Fruit fly (Drosophila melanogaster) whole organism, prepupa: Measurements from ENCODE around the gene CG18666.
A peak's percentile ranks its signal among the peaks of the same experiment; 100 is the strongest.

Experiments
- Blimp-1 ChIP-seq: fragments of 200-800 bp; sonication (Bioruptor generic); optimal IDR thresholded peaks from 3 replicates; lab custom pipeline; 2017; ENCODE audit warnings: missing biosample characterization, missing genetic modification characterization, mild to moderate bottlenecking, moderate library complexity, missing genetic modification reagents
- CG10631 ChIP-seq: fragments of 200-800 bp; sonication (Bioruptor generic); optimal IDR thresholded peaks from 2 replicates; lab custom pipeline; 2016; ENCODE audit warnings: missing biosample characterization, missing genetic modification characterization
- CG10669 ChIP-seq: fragments of 200-800 bp; sonication (Bioruptor generic); optimal IDR thresholded peaks from 3 replicates; lab custom pipeline; 2018; ENCODE audit warnings: missing biosample characterization, mild to moderate bottlenecking, missing genetic modification characterization, moderate library complexity
- CG11294 ChIP-seq: fragments of 200-800 bp; sonication (Bioruptor generic); IDR thresholded peaks from 2 replicates; pipeline ENCODE4 v1.3.6; 2022; ENCODE audit warnings: missing biosample characterization, missing genetic modification characterization
- CG11902 ChIP-seq: fragments of 200-800 bp; sonication (Bioruptor generic); optimal IDR thresholded peaks from 3 replicates; lab custom pipeline; 2016; ENCODE audit warnings: missing biosample characterization, missing genetic modification characterization
- CG15336 ChIP-seq: fragments of 200-800 bp; sonication (Bioruptor generic); IDR thresholded peaks from 2 replicates; pipeline ENCODE4 v1.3.6; 2022; ENCODE audit warnings: missing biosample characterization, missing genetic modification characterization
- CG1621 ChIP-seq: fragments of 200-800 bp; sonication (Bioruptor generic); optimal IDR thresholded peaks from 3 replicates; lab custom pipeline; 2018; ENCODE audit warnings: missing biosample characterization, mild to moderate bottlenecking, missing genetic modification characterization
- CG16779 ChIP-seq: fragments of 200-800 bp; sonication (Bioruptor generic); optimal IDR thresholded peaks from 3 replicates; lab custom pipeline; 2017; ENCODE audit warnings: missing biosample characterization, mild to moderate bottlenecking, missing genetic modification characterization
- CG3032 ChIP-seq: fragments of 200-800 bp; optimal IDR thresholded peaks from 2 replicates; lab custom pipeline; 2019; ENCODE audit warnings: missing biosample characterization, mild to moderate bottlenecking, missing genetic modification characterization, moderate library complexity
- CG31627 ChIP-seq: fragments of 200-800 bp; sonication (Bioruptor generic); optimal IDR thresholded peaks from 3 replicates; lab custom pipeline; 2016; ENCODE audit warnings: missing biosample characterization, missing genetic modification characterization
- CG34406 ChIP-seq: fragments of 200-800 bp; sonication (Bioruptor generic); optimal IDR thresholded peaks from 3 replicates; lab custom pipeline; 2016; ENCODE audit warnings: missing biosample characterization, missing genetic modification characterization
- CG3919 ChIP-seq: fragments of 200-800 bp; sonication (Bioruptor generic); optimal IDR thresholded peaks from 3 replicates; lab custom pipeline; 2016; ENCODE audit warnings: missing biosample characterization, missing genetic modification characterization
- CG6163 ChIP-seq: fragments of 200-800 bp; sonication (Bioruptor generic); IDR thresholded peaks from 3 replicates; pipeline ENCODE4 v1.3.6; 2022; ENCODE audit warnings: missing biosample characterization, missing genetic modification characterization
- CG6276 ChIP-seq: fragments of 200-800 bp; sonication (Bioruptor generic); optimal IDR thresholded peaks from 2 replicates; lab custom pipeline; 2017; ENCODE audit warnings: missing biosample characterization, mild to moderate bottlenecking, missing genetic modification characterization
- CG8119 ChIP-seq: fragments of 200-800 bp; sonication (Bioruptor generic); IDR thresholded peaks from 3 replicates; pipeline ENCODE4 v1.3.6; 2022; ENCODE audit warnings: missing biosample characterization, missing genetic modification characterization
- CG8319 ChIP-seq: fragments of 200-800 bp; sonication (Bioruptor generic); optimal IDR thresholded peaks from 3 replicates; lab custom pipeline; 2016; ENCODE audit warnings: missing biosample characterization, missing genetic modification characterization
- CG8632 ChIP-seq: fragments of 200-800 bp; sonication (Bioruptor generic); optimal IDR thresholded peaks from 3 replicates; lab custom pipeline; 2016; ENCODE audit warnings: missing biosample characterization, missing genetic modification characterization
- CG9139 ChIP-seq: fragments of 200-800 bp; sonication (Bioruptor generic); optimal IDR thresholded peaks from 3 replicates; lab custom pipeline; 2017; ENCODE audit warnings: missing biosample characterization, mild to moderate bottlenecking, missing genetic modification characterization
- Eip75B ChIP-seq: fragments of 200-800 bp; sonication (Bioruptor generic); optimal IDR thresholded peaks from 3 replicates; lab custom pipeline; 2016; ENCODE audit warnings: missing biosample characterization, missing genetic modification characterization
- Eip93F ChIP-seq: fragments of 200-800 bp; sonication (Bioruptor generic); optimal IDR thresholded peaks from 2 replicates; lab custom pipeline; 2016; ENCODE audit warnings: missing biosample characterization, mild to moderate bottlenecking, missing genetic modification characterization
- Ets21C ChIP-seq: fragments of 200-800 bp; sonication (Bioruptor generic); optimal IDR thresholded peaks from 3 replicates; lab custom pipeline; 2016; ENCODE audit warnings: missing biosample characterization, missing genetic modification characterization
- Gug ChIP-seq: fragments of 200-800 bp; sonication (Bioruptor generic); IDR thresholded peaks from 2 replicates; pipeline ENCODE4 v1.3.6; 2022; ENCODE audit warnings: missing biosample characterization, missing genetic modification characterization
- Hr38 ChIP-seq: sonication (Bioruptor generic); optimal IDR thresholded peaks from 2 replicates; lab custom pipeline; 2016; ENCODE audit warnings: missing biosample characterization, missing genetic modification characterization
- Hr39 ChIP-seq: fragments of 200-800 bp; sonication (Bioruptor generic); optimal IDR thresholded peaks from 2 replicates; lab custom pipeline; 2016; ENCODE audit warnings: missing biosample characterization, missing genetic modification characterization
- Hr4 ChIP-seq: fragments of 200-800 bp; sonication (Bioruptor generic); optimal IDR thresholded peaks from 3 replicates; lab custom pipeline; 2016; ENCODE audit warnings: missing biosample characterization, missing genetic modification characterization
- Lpt ChIP-seq: fragments of 200-800 bp; sonication (Bioruptor generic); optimal IDR thresholded peaks from 3 replicates; lab custom pipeline; 2016; ENCODE audit warnings: missing biosample characterization, missing genetic modification characterization
- Met ChIP-seq: fragments of 200-800 bp; sonication (Bioruptor generic); optimal IDR thresholded peaks from 3 replicates; lab custom pipeline; 2016; ENCODE audit warnings: missing biosample characterization, missing genetic modification characterization
- OdsH ChIP-seq: fragments of 200-800 bp; sonication (Bioruptor generic); optimal IDR thresholded peaks from 3 replicates; lab custom pipeline; 2016; ENCODE audit warnings: missing biosample characterization, missing genetic modification characterization
- Sox102F ChIP-seq: fragments of 200-800 bp; sonication (Bioruptor generic); optimal IDR thresholded peaks from 2 replicates; lab custom pipeline; 2016; ENCODE audit warnings: missing biosample characterization, mild to moderate bottlenecking, missing genetic modification characterization
- Sox14 ChIP-seq: fragments of 200-800 bp; sonication (Bioruptor generic); optimal IDR thresholded peaks from 3 replicates; lab custom pipeline; 2016; ENCODE audit warnings: missing biosample characterization, missing genetic modification characterization
- Sox15 ChIP-seq: fragments of 200-800 bp; sonication (Bioruptor generic); optimal IDR thresholded peaks from 3 replicates; lab custom pipeline; 2016; ENCODE audit warnings: missing biosample characterization, missing genetic modification characterization
- achi ChIP-seq: fragments of 200-800 bp; sonication (Bioruptor generic); optimal IDR thresholded peaks from 3 replicates; lab custom pipeline; 2016; ENCODE audit warnings: missing biosample characterization, missing genetic modification characterization
- acj6 ChIP-seq: fragments of 200-800 bp; sonication (Bioruptor generic); optimal IDR thresholded peaks from 3 replicates; lab custom pipeline; 2016; ENCODE audit warnings: missing biosample characterization, missing genetic modification characterization
- cyc ChIP-seq: fragments of 200-800 bp; sonication (Bioruptor generic); optimal IDR thresholded peaks from 3 replicates; lab custom pipeline; 2016; ENCODE audit warnings: missing biosample characterization, missing genetic modification characterization
- dsx ChIP-seq: fragments of 200-800 bp; optimal IDR thresholded peaks from 3 replicates; lab custom pipeline; 2019; ENCODE audit warnings: missing biosample characterization, mild to moderate bottlenecking, missing genetic modification characterization, moderate library complexity; ENCODE audit not compliant: poor library complexity, severe bottlenecking
- eg ChIP-seq: fragments of 200-800 bp; sonication (Bioruptor generic); IDR thresholded peaks from 3 replicates; pipeline ENCODE4 v1.3.6; 2022; ENCODE audit warnings: missing biosample characterization, missing genetic modification characterization
- fd85E ChIP-seq: fragments of 200-800 bp; sonication (Bioruptor generic); optimal IDR thresholded peaks from 3 replicates; lab custom pipeline; 2016; ENCODE audit warnings: missing biosample characterization, missing genetic modification characterization
- fkh ChIP-seq: fragments of 200-800 bp; sonication (Bioruptor generic); optimal IDR thresholded peaks from 3 replicates; lab custom pipeline; 2017; ENCODE audit warnings: missing biosample characterization, mild to moderate bottlenecking, missing genetic modification characterization, moderate library complexity
- lz ChIP-seq: fragments of 200-800 bp; sonication (Bioruptor generic); optimal IDR thresholded peaks from 3 replicates; lab custom pipeline; 2016; ENCODE audit warnings: missing biosample characterization, missing genetic modification characterization
- net ChIP-seq: fragments of 200-800 bp; sonication (Bioruptor generic); optimal IDR thresholded peaks from 3 replicates; lab custom pipeline; 2016; ENCODE audit warnings: missing biosample characterization, missing genetic modification characterization
- pdm3 ChIP-seq: fragments of 200-800 bp; sonication (Bioruptor generic); optimal IDR thresholded peaks from 3 replicates; lab custom pipeline; 2016; ENCODE audit warnings: missing biosample characterization, missing genetic modification characterization
- spab ChIP-seq: fragments of 200-800 bp; sonication (Bioruptor generic); optimal IDR thresholded peaks from 2 replicates; lab custom pipeline; 2017; ENCODE audit warnings: missing biosample characterization, mild to moderate bottlenecking, missing genetic modification characterization, missing genetic modification reagents
- ss ChIP-seq, 2 experiments: fragments of 200-800 bp; sonication (Bioruptor generic); optimal IDR thresholded peaks; 2 replicates in 1 of 2; 3 replicates in 1 of 2; lab custom pipeline; 2017 to 2018; ENCODE audit warnings: mild to moderate bottlenecking in 2 of 2, missing biosample characterization in 2 of 2, missing genetic modification characterization in 2 of 2, moderate library complexity in 1 of 2
- topi ChIP-seq: fragments of 200-800 bp; sonication (Bioruptor generic); optimal IDR thresholded peaks from 3 replicates; lab custom pipeline; 2016; ENCODE audit warnings: missing biosample characterization, missing genetic modification characterization
- vri ChIP-seq: fragments of 200-800 bp; sonication (Bioruptor generic); optimal IDR thresholded peaks from 3 replicates; lab custom pipeline; 2016; ENCODE audit warnings: missing biosample characterization, mild to moderate bottlenecking, missing genetic modification characterization

Gene CG18666

DNA sequence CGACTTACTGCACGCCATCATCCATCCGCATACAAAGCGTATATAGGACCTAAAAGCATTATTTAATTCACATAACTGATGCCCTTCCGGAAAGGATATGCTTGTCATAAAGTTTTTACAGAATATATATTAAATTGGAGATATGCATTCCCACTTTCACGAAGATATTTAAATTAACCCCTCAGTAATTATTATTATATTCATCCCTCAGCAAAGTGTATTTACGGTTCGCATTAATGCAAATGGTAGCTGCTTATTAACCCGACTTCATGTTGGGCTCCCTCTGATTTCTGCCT, 17.8 kb downstream of the CG18666 start (continued):
- peak; percentile 31 for TF ChIP-seq CG3919
- no peak for TF ChIP-seq Hr4 (GFP tag; lab: Kevin White, UChicago)
- no peak for TF ChIP-seq Sox14 (GFP tag; lab: Kevin White, UChicago)
- peak; percentile 70 for TF ChIP-seq CG10669 (GFP tag; lab: Kevin White, UChicago)
- TF ChIP-seq net (GFP tag; lab: Kevin White, UChicago) = no peak
- TF ChIP-seq cyc (GFP tag; lab: Kevin White, UChicago) = no peak
- no peak for TF ChIP-seq CG31627
- TF ChIP-seq vri = no peak
- TF ChIP-seq achi (GFP tag; lab: Kevin White, UChicago) = peak; percentile 68
- TF ChIP-seq ss (GFP tag; optimal IDR thresholded peaks at IDR 0.05; lab: Kevin White, UChicago) = peak; percentile 1 to 75
- TF ChIP-seq Sox102F = no peak
- no peak for TF ChIP-seq CG6276 (GFP tag; lab: Kevin White, UChicago)
- TF ChIP-seq OdsH (GFP tag; lab: Kevin White, UChicago) = peak; percentile 46
- no peak for TF ChIP-seq fd85E
- peak; percentile 76 for TF ChIP-seq CG10631 (GFP tag; lab: Kevin White, UChicago)
- peak; percentile 63 for TF ChIP-seq spab (GFP tag; lab: Kevin White, UChicago)
- no peak for TF ChIP-seq Lpt (GFP tag; lab: Kevin White, UChicago)
- TF ChIP-seq CG15336 (GFP tag; lab: Robert Waterston, UW) = peak; percentile 34; the same call in 1 of the 2 replicates
- TF ChIP-seq Hr39 (GFP tag; lab: Kevin White, UChicago) = no peak
- peak; percentile 31 for TF ChIP-seq Sox15 (GFP tag; lab: Kevin White, UChicago)
- TF ChIP-seq CG3032 (tag; lab: Kevin White, UChicago) = peak; percentile 85
- TF ChIP-seq Eip93F (GFP tag; lab: Kevin White, UChicago) = no peak
- peak; percentile 13; the same call in 1 of the 2 replicates for TF ChIP-seq Gug (GFP tag; lab: Robert Waterston, UW)
- TF ChIP-seq Blimp-1 (GFP tag; lab: Kevin White, UChicago) = peak; percentile 41
- no peak for TF ChIP-seq CG8319 (GFP tag; lab: Kevin White, UChicago)
- TF ChIP-seq CG1621 (tag; lab: Kevin White, UChicago) = no peak

DNA sequence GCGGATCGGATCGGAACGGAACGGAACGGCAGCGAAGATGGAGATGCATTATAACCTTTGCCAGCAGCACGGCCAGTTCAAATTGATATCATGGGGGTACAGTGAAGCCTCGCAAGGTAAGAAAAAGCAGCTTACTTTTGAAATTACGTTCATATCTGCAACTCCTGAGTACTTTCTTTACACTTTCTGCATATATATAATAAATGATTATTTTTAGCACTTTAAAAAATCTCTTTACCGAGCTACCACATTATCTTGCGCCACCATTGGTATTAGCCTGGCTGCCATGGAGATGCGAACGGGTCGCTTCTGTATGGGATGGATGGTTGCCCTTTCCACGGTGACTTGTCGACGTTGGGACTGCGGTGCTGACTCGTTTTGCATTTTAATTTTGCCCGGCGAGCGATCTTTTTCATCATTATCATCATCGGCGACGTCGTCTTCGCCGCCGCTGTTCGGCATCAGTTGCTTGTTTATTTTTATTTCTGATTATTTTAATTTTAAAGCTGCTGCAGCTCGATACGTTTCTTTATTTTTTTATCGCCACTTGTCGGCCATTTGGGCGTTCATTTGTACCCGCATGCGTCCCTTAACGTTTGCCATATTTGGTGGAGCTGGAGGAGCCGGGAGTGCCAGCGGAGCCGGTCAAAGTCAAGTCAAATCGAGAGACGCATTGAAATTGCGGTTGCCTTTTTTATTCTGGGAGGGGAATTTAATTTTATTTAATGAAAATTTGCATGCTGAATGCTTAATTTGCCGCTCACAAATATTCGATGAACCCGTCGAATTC, 18.6 kb downstream of the CG18666 start:
- TF ChIP-seq CG8632 (GFP tag; lab: Kevin White, UChicago) (peak; percentile 86), fd85E (peak; percentile 79), pdm3 (peak; percentile 90), CG31627 (peak; percentile 90), net (GFP tag; lab: Kevin White, UChicago) (peak; percentile 85), CG9139 (GFP tag; lab: Kevin White, UChicago) (peak; percentile 79), acj6 (GFP tag; lab: Kevin White, UChicago) (peak; percentile 94), Eip75B (GFP tag; lab: Kevin White, UChicago) (peak; percentile 93), dsx (GFP tag; lab: Kevin White, UChicago) (peak; percentile 83), lz (GFP tag; lab: Kevin White, UChicago) (peak; percentile 91), Met (GFP tag; lab: Kevin White, UChicago) (peak; percentile 94), CG16779 (tag; lab: Kevin White, UChicago) (peak; percentile 73), Gug (GFP tag; lab: Robert Waterston, UW) (peak; percentile 66), CG3919 (peak; percentile 92), Hr39 (GFP tag; lab: Kevin White, UChicago) (peak; percentile 87), CG34406 (GFP tag; lab: Kevin White, UChicago) (peak; percentile 89), Blimp-1 (GFP tag; lab: Kevin White, UChicago) (peak; percentile 62), CG15336 (GFP tag; lab: Robert Waterston, UW) (peak; percentile 47; the same call in 1 of the 2 replicates), CG11294 (no peak), Hr38 (GFP tag; lab: Kevin White, UChicago) (no peak), topi (GFP tag; lab: Kevin White, UChicago) (peak; percentile 92), eg (peak; percentile 70), CG8119 (peak; percentile 42; the same call in 2 of the 3 replicates), CG6163 (GFP tag; lab: Robert Waterston, UW) (peak; percentile 94), cyc (GFP tag; lab: Kevin White, UChicago) (peak; percentile 91), CG1621 (tag; lab: Kevin White, UChicago) (peak; percentile 86), Ets21C (GFP tag; lab: Kevin White, UChicago) (peak; percentile 82), Eip93F (GFP tag; lab: Kevin White, UChicago) (peak; percentile 61), vri (peak; percentile 84), CG11902 (peak; percentile 93), CG8319 (GFP tag; lab: Kevin White, UChicago) (peak; percentile 93), Sox14 (GFP tag; lab: Kevin White, UChicago) (peak; percentile 86), spab (GFP tag; lab: Kevin White, UChicago) (peak; percentile 88), CG10631 (GFP tag; lab: Kevin White, UChicago) (peak; percentile 90), Sox102F (peak; percentile 91), fkh (GFP tag; lab: Kevin White, UChicago) (no peak), Lpt (GFP tag; lab: Kevin White, UChicago) (peak; percentile 58), CG10669 (GFP tag; lab: Kevin White, UChicago) (peak; percentile 90)
